Worm (Caenorhabditis elegans) whole organism, L3 larva: Measurements from ENCODE around the gene try-5.

Source experiments
- R02D3.7 ChIP-seq: fragments of 150-350 bp; optimal IDR thresholded peaks from 2 replicates; lab custom pipeline; 2014; ENCODE audit warnings: missing biosample characterization, missing genetic modification characterization
- ZK546.5 ChIP-seq: sonication (generic microtip); optimal IDR thresholded peaks from 2 replicates; lab custom pipeline; 2017; ENCODE audit warnings: missing biosample characterization, missing genetic modification characterization
- aly-2 ChIP-seq: fragments of 150-350 bp; optimal IDR thresholded peaks from 2 replicates; lab custom pipeline; 2014; ENCODE audit warnings: missing biosample characterization, missing genetic modification characterization
- ceh-16 ChIP-seq: sonication (generic microtip); optimal IDR thresholded peaks from 2 replicates; lab custom pipeline; 2017; ENCODE audit warnings: missing biosample characterization, missing genetic modification characterization
- ceh-28 ChIP-seq: fragments of 150-350 bp; optimal IDR thresholded peaks from 2 replicates; lab custom pipeline; 2014; ENCODE audit warnings: missing biosample characterization, missing genetic modification reagents, missing genetic modification characterization
- ceh-82 ChIP-seq: fragments of 150-350 bp; optimal IDR thresholded peaks from 2 replicates; lab custom pipeline; 2014; ENCODE audit warnings: missing biosample characterization, missing genetic modification characterization
- ceh-9 ChIP-seq: sonication (generic microtip); optimal IDR thresholded peaks from 2 replicates; lab custom pipeline; 2018; ENCODE audit warnings: missing biosample characterization, missing genetic modification characterization
- egl-27 ChIP-seq: sonication (generic microtip); optimal IDR thresholded peaks from 4 replicates; lab custom pipeline; 2017; ENCODE audit warnings: missing biosample characterization, missing genetic modification reagents, missing genetic modification characterization
- elt-1 ChIP-seq: fragments of 150-350 bp; optimal IDR thresholded peaks from 2 replicates; lab custom pipeline; 2014; ENCODE audit warnings: missing biosample characterization, missing genetic modification characterization
- elt-2 ChIP-seq: sonication (generic microtip); optimal IDR thresholded peaks from 2 replicates; lab custom pipeline; 2016; ENCODE audit warnings: missing genetic modification reagents, mild to moderate bottlenecking, missing genetic modification characterization, missing compliant biosample characterization
- elt-3 ChIP-seq, 3 experiments: fragments of 150-350 bp in 1 of 3; sonication (generic microtip) in 2 of 3; optimal IDR thresholded peaks; 2 replicates in 2 of 3; 4 replicates in 1 of 3; lab custom pipeline; 2014 to 2017; ENCODE audit warnings: missing biosample characterization in 3 of 3, missing genetic modification characterization in 3 of 3
- eor-1 ChIP-seq, 2 experiments: fragments of 150-350 bp; optimal IDR thresholded peaks; 2 replicates each; lab custom pipeline; 2014 to 2018; ENCODE audit warnings: missing biosample characterization in 2 of 2, missing genetic modification characterization in 2 of 2
- fkh-10 ChIP-seq: sonication (generic microtip); optimal IDR thresholded peaks from 2 replicates; lab custom pipeline; 2017; ENCODE audit warnings: missing biosample characterization, missing genetic modification reagents, missing genetic modification characterization
- fkh-2 ChIP-seq: fragments of 150-350 bp; optimal IDR thresholded peaks from 2 replicates; lab custom pipeline; 2014; ENCODE audit warnings: missing biosample characterization, missing genetic modification reagents, missing genetic modification characterization
- fos-1 ChIP-seq: fragments of 150-350 bp; optimal IDR thresholded peaks from 2 replicates; lab custom pipeline; 2014; ENCODE audit warnings: missing biosample characterization, missing genetic modification characterization
- hmg-11 ChIP-seq: sonication (generic microtip); optimal IDR thresholded peaks from 2 replicates; lab custom pipeline; 2016; ENCODE audit warnings: missing genetic modification characterization, missing compliant biosample characterization
- jun-1 ChIP-seq: fragments of 150-350 bp; optimal IDR thresholded peaks from 2 replicates; lab custom pipeline; 2014; ENCODE audit warnings: missing biosample characterization, missing genetic modification reagents, missing genetic modification characterization
- lin-15B ChIP-seq: fragments of 150-350 bp; optimal IDR thresholded peaks from 2 replicates; lab custom pipeline; 2014; ENCODE audit warnings: missing biosample characterization, missing genetic modification characterization
- lin-39 ChIP-seq: fragments of 150-350 bp; optimal IDR thresholded peaks from 2 replicates; lab custom pipeline; 2018; ENCODE audit warnings: missing biosample characterization, missing genetic modification reagents, missing genetic modification characterization
- mdl-1 ChIP-seq: fragments of 150-350 bp; optimal IDR thresholded peaks from 2 replicates; lab custom pipeline; 2014; ENCODE audit warnings: missing biosample characterization, missing genetic modification characterization
- mml-1 ChIP-seq: fragments of 150-350 bp; sonication (generic microtip); optimal IDR thresholded peaks from 3 replicates; lab custom pipeline; 2014; ENCODE audit warnings: missing biosample characterization, missing genetic modification characterization
- nhr-12 ChIP-seq: fragments of 150-350 bp; optimal IDR thresholded peaks from 2 replicates; lab custom pipeline; 2014; ENCODE audit warnings: missing biosample characterization, missing genetic modification characterization
- nhr-28 ChIP-seq: fragments of 150-350 bp; optimal IDR thresholded peaks from 2 replicates; lab custom pipeline; 2014; ENCODE audit warnings: missing biosample characterization, missing genetic modification characterization
- nhr-67 ChIP-seq: fragments of 150-350 bp; optimal IDR thresholded peaks from 2 replicates; lab custom pipeline; 2014; ENCODE audit warnings: missing biosample characterization, missing genetic modification characterization
- pha-4 ChIP-seq: fragments of 150-350 bp; optimal IDR thresholded peaks from 2 replicates; lab custom pipeline; 2014; ENCODE audit warnings: missing biosample characterization, missing genetic modification reagents, missing genetic modification characterization
- pqm-1 ChIP-seq: fragments of 150-350 bp; optimal IDR thresholded peaks from 2 replicates; lab custom pipeline; 2017; ENCODE audit warnings: missing biosample characterization, missing genetic modification characterization, inconsistent platforms
- snpc-4 ChIP-seq: fragments of 150-350 bp; optimal IDR thresholded peaks from 2 replicates; lab custom pipeline; 2014; ENCODE audit warnings: missing biosample characterization, missing genetic modification characterization
- tbx-2 ChIP-seq: sonication (generic microtip); optimal IDR thresholded peaks from 2 replicates; lab custom pipeline; 2016; ENCODE audit warnings: mild to moderate bottlenecking, missing genetic modification characterization, missing compliant biosample characterization
- unc-39 ChIP-seq: sonication (generic microtip); optimal IDR thresholded peaks from 4 replicates; lab custom pipeline; 2017; ENCODE audit warnings: missing biosample characterization, missing genetic modification characterization
- unc-62 ChIP-seq: fragments of 150-350 bp; sonication (generic microtip); optimal IDR thresholded peaks from 4 replicates; lab custom pipeline; 2014; ENCODE audit warnings: missing biosample characterization, missing genetic modification reagents, missing genetic modification characterization

Gene try-5

ce11 chrV:9343629-9344624 lies 2.9 kb upstream of the try-5 start, which contains the start of gene tos-1 (continued):
- no peak for TF ChIP-seq ceh-16 (tag; lab: Kevin White, UChicago)
- TF ChIP-seq nhr-67 (tag; lab: Kevin White, UChicago), result no peak
- peak; percentile 90 to 100 for TF ChIP-seq eor-1 (tag; optimal IDR thresholded peaks at IDR 0.05; lab: Kevin White, UChicago)
- peak; percentile 47 for TF ChIP-seq ZK546.5
- peak; percentile 86 for TF ChIP-seq lin-15B (tag; lab: Kevin White, UChicago)
- TF ChIP-seq mml-1, result peak; percentile 12
- peak; percentile 98 for TF ChIP-seq jun-1 (tag; lab: Kevin White, UChicago)
- peak; percentile 75 for TF ChIP-seq egl-27 (tag; lab: Kevin White, UChicago)
- TF ChIP-seq fkh-2 (tag; lab: Kevin White, UChicago), result no peak
- TF ChIP-seq, all 47 proteins: peak for 39

- TF ChIP-seq pha-4 (tag; lab: Kevin White, UChicago), result no peak
- no peak for TF ChIP-seq unc-39 (tag; lab: Kevin White, UChicago)
- TF ChIP-seq nhr-28, result no peak
- TF ChIP-seq nhr-12 (tag; lab: Kevin White, UChicago), result no peak
- TF ChIP-seq fkh-10, result no peak
- no peak for TF ChIP-seq tbx-2 (tag; lab: Kevin White, UChicago)
- TF ChIP-seq ZK546.5, result no peak
Measured at ce11 chrV:9349687-9350086, 2.8 kb downstream of the try-5 start, which contains the start of gene srx-47. TSS of gene srx-47 (plus strand) at chrV:9349987.

- no peak for TF ChIP-seq R02D3.7 (tag; lab: Kevin White, UChicago)
- no peak for TF ChIP-seq ceh-16 (tag; lab: Kevin White, UChicago)
- TF ChIP-seq unc-62 (GFP tag; lab: Kevin White, UChicago), result no peak
- no peak for TF ChIP-seq mdl-1 (tag; lab: Kevin White, UChicago)
- no peak for TF ChIP-seq nhr-12 (tag; lab: Kevin White, UChicago)
Measured at ce11 chrV:9352947-9353346, 6.1 kb downstream of the try-5 start, which contains the start of gene srx-46. TSS of gene srx-46 (plus strand) at chrV:9353247.

- TF ChIP-seq egl-27 (tag; lab: Kevin White, UChicago) (no peak), jun-1 (tag; lab: Kevin White, UChicago) (no peak), elt-1 (tag; lab: Kevin White, UChicago) (no peak), ceh-82 (tag; lab: Kevin White, UChicago) (no peak), fos-1 (tag; lab: Kevin White, UChicago) (no peak), aly-2 (tag; lab: Kevin White, UChicago) (no peak), hmg-11 (no peak), snpc-4 (no peak), tbx-2 (tag; lab: Kevin White, UChicago) (no peak), nhr-67 (tag; lab: Kevin White, UChicago) (no peak), R02D3.7 (tag; lab: Kevin White, UChicago) (no peak), lin-39 (tag; lab: Kevin White, UChicago) (no peak), ceh-9 (tag; lab: Kevin White, UChicago) (no peak), ceh-28 (tag; lab: Kevin White, UChicago) (no peak), nhr-28 (no peak), mdl-1 (tag; lab: Kevin White, UChicago) (no peak), unc-39 (tag; lab: Kevin White, UChicago) (no peak), elt-3 (tag; optimal IDR thresholded peaks at IDR 0.05; lab: Kevin White, UChicago) (no peak), elt-2 (no peak), unc-62 (GFP tag; lab: Kevin White, UChicago) (no peak)
Measured at ce11 chrV:9355371-9355770, 8.5 kb downstream of the try-5 start, which contains the start of gene ttr-40. TSS of gene ttr-40 (minus strand) at chrV:9355471.

ce11 chrV:9356345-9356744 lies 9.5 kb downstream of the try-5 start, which contains the start of gene ttr-49:
TSS of gene ttr-49 (minus strand) at chrV:9356515.
- TF ChIP-seq pqm-1, result peak; percentile 24
- TF ChIP-seq snpc-4, result no peak
- TF ChIP-seq elt-2, result peak; percentile 64
